Worm (Caenorhabditis elegans) whole organism, L4/young adult: Measurements from ENCODE around the gene tric-1B.1.

Experiments
- W03F9.2 ChIP-seq: fragments of 150-350 bp; optimal IDR thresholded peaks from 2 replicates; lab custom pipeline; 2014; ENCODE audit warnings: missing biosample characterization, missing genetic modification characterization
- dao-5 ChIP-seq: sonication (generic microtip); optimal IDR thresholded peaks from 2 replicates; lab custom pipeline; 2016; ENCODE audit warnings: missing genotype, missing genetic modification characterization, moderate library complexity, missing compliant biosample characterization
- him-1 ChIP-seq: sonication (generic microtip); optimal IDR thresholded peaks from 2 replicates; lab custom pipeline; 2016; ENCODE audit warnings: missing genotype, missing genetic modification reagents, missing genetic modification characterization, missing compliant biosample characterization

The tric-1B.1 gene

ce11 chrII:12239449-12239848 is 26.6 kb downstream of the tric-1B.1 start:
- TF ChIP-seq W03F9.2 (tag; lab: Kevin White, UChicago) = no peak

ce11 chrII:12237555-12237954 is 28.5 kb downstream of the tric-1B.1 start:
- TF ChIP-seq dao-5 (tag; lab: Kevin White, UChicago) (no peak), him-1 (tag; lab: Kevin White, UChicago) (no peak), W03F9.2 (tag; lab: Kevin White, UChicago) (no peak)

ce11 chrII:12228005-12228404 is 38.0 kb downstream of the tric-1B.1 start, which contains the start of gene sinh-1:
Gene sinh-1, plus strand, starts transcription at chrII:12228305.
- TF ChIP-seq W03F9.2 (tag; lab: Kevin White, UChicago) = no peak
- TF ChIP-seq dao-5 (tag; lab: Kevin White, UChicago) = no peak
- TF ChIP-seq him-1 (tag; lab: Kevin White, UChicago) = no peak

ce11 chrII:12226192-12226591 is 39.9 kb downstream of the tric-1B.1 start:
- no peak for TF ChIP-seq dao-5 (tag; lab: Kevin White, UChicago)
- TF ChIP-seq W03F9.2 (tag; lab: Kevin White, UChicago) = no peak
- no peak for TF ChIP-seq him-1 (tag; lab: Kevin White, UChicago)

ce11 chrII:12224916-12225406 is 41.1 kb downstream of the tric-1B.1 start, which contains the start of the genes pqn-87 and rsr-2:
Gene pqn-87, minus strand, starts transcription at chrII:12225086.
Gene rsr-2, plus strand, starts transcription at chrII:12225356.
- TF ChIP-seq W03F9.2 (tag; lab: Kevin White, UChicago) (no peak), him-1 (tag; lab: Kevin White, UChicago) (no peak), dao-5 (tag; lab: Kevin White, UChicago) (no peak)

ce11 chrII:12222524-12222923 is 43.5 kb downstream of the tric-1B.1 start:
- TF ChIP-seq W03F9.2 (tag; lab: Kevin White, UChicago) = peak; percentile 20
- TF ChIP-seq him-1 (tag; lab: Kevin White, UChicago) = peak; percentile 5
- peak; percentile 31 for TF ChIP-seq dao-5 (tag; lab: Kevin White, UChicago)

- TF ChIP-seq W03F9.2 (tag; lab: Kevin White, UChicago) (no peak), dao-5 (tag; lab: Kevin White, UChicago) (no peak), him-1 (tag; lab: Kevin White, UChicago) (no peak)
These were observed 51.5 kb downstream of the tric-1B.1 start for ce11 chrII:12214562-12214961.

ce11 chrII:12211652-12212245 is 54.3 kb downstream of the tric-1B.1 start:
- TF ChIP-seq him-1 (tag; lab: Kevin White, UChicago) (no peak), dao-5 (tag; lab: Kevin White, UChicago) (no peak), W03F9.2 (tag; lab: Kevin White, UChicago) (no peak)

- TF ChIP-seq dao-5 (tag; lab: Kevin White, UChicago) = no peak
- no peak for TF ChIP-seq him-1 (tag; lab: Kevin White, UChicago)
- TF ChIP-seq W03F9.2 (tag; lab: Kevin White, UChicago) = no peak
These were observed 57.3 kb downstream of the tric-1B.1 start for ce11 chrII:12208741-12209140.
